Worm (Caenorhabditis elegans): ENCODE measurements around the gene fbxa-7.

- TF ChIP-seq him-1 (tag; optimal IDR thresholded peaks at IDR 0.05): no peak
- TF ChIP-seq W03F9.2 (tag; optimal IDR thresholded peaks at IDR 0.05): no peak
- no peak for TF ChIP-seq dao-5 (tag; optimal IDR thresholded peaks at IDR 0.05)
Measured at ce11 chrIII:2243617-2244016, 7.6 kb downstream of the fbxa-7 start.

Measured in whole organism, L4/young adult.